Fruit fly (Drosophila melanogaster): ENCODE results near the gene CG31415.

The CG31415 gene

dm6 chr3R:9759360-9760191 is 16.3 kb downstream of the CG31415 start, which contains the start of gene Mpi (continued):
- TF ChIP-seq prd (optimal IDR thresholded peaks at IDR 0.05) (no peak), prd (GFP tag; IDR thresholded peaks at IDR 0.05) (0 out of 3 replicates have a peak, but pooled peaks have one; percentile 15), zen (tag; optimal IDR thresholded peaks at IDR 0.05) (peak; percentile 78), CG15011 (GFP tag; optimal IDR thresholded peaks at IDR 0.05) (no peak), ci (GFP tag; IDR thresholded peaks at IDR 0.05) (peak; percentile 43; the same call in 2 of the 3 replicates), CG15514 (GFP tag; optimal IDR thresholded peaks at IDR 0.05) (peak; percentile 43), Hr78 (GFP tag; optimal IDR thresholded peaks at IDR 0.05) (peak in 1 of 2 experiments; percentile 84), dm (GFP tag; optimal IDR thresholded peaks at IDR 0.05) (no peak), HLH3B (GFP tag; IDR thresholded peaks at IDR 0.05) (no peak), CG13894 (tag; optimal IDR thresholded peaks at IDR 0.05) (no peak), gfzf (GFP tag; optimal IDR thresholded peaks at IDR 0.05) (peak; percentile 39), CG9932 (GFP tag; IDR thresholded peaks at IDR 0.05) (peak; percentile 36), btn (GFP tag; optimal IDR thresholded peaks at IDR 0.05) (no peak), Scr (GFP tag; IDR thresholded peaks at IDR 0.05; ENCODE audit: partially characterized antibody) (peak; percentile 66), CG34376 (GFP tag; optimal IDR thresholded peaks at IDR 0.05) (peak; percentile 56), CG8359 (GFP tag; optimal IDR thresholded peaks at IDR 0.05; ENCODE audit: borderline replicate concordance) (peak; percentile 100), MESR4 (GFP tag; optimal IDR thresholded peaks at IDR 0.05) (peak; percentile 83), mam (GFP tag; optimal IDR thresholded peaks at IDR 0.05) (no peak), Stat92E (GFP tag; optimal IDR thresholded peaks at IDR 0.05) (peak in 1 of 3 experiments; percentile 49), CG6791 (GFP tag; IDR thresholded peaks at IDR 0.05; ENCODE audit: partially characterized antibody) (no peak), CG2875 (GFP tag; optimal IDR thresholded peaks at IDR 0.05) (peak; percentile 14), CG4820 (GFP tag; optimal IDR thresholded peaks at IDR 0.05) (peak; percentile 7), CG9727 (GFP tag; optimal IDR thresholded peaks at IDR 0.05) (peak; percentile 32), chm (GFP tag; IDR thresholded peaks at IDR 0.05) (0 out of 2 replicates have a peak, but pooled peaks have one; percentile 14), CG2202 (tag; optimal IDR thresholded peaks at IDR 0.05) (no peak), Ets97D (GFP tag; optimal IDR thresholded peaks at IDR 0.05) (no peak), CG13296 (GFP tag; optimal IDR thresholded peaks at IDR 0.05) (peak; percentile 29), CG11695 (GFP tag; IDR thresholded peaks at IDR 0.05) (no peak), CG11723 (GFP tag; optimal IDR thresholded peaks at IDR 0.05) (no peak), CG12659 (GFP tag; optimal IDR thresholded peaks at IDR 0.05) (peak; percentile 62), nerfin-1 (tag; optimal IDR thresholded peaks at IDR 0.05) (peak; percentile 8), Hmr (GFP tag; optimal IDR thresholded peaks at IDR 0.05) (no peak), CG30403 (GFP tag; optimal IDR thresholded peaks at IDR 0.05) (peak; percentile 18), CG4424 (GFP tag; optimal IDR thresholded peaks at IDR 0.05) (peak; percentile 27), CG7271 (tag; optimal IDR thresholded peaks at IDR 0.05) (no peak), stwl (tag; optimal IDR thresholded peaks at IDR 0.05) (peak; percentile 41), CG7357 (GFP tag; IDR thresholded peaks at IDR 0.05) (peak; percentile 89), CG13123 (GFP tag; optimal IDR thresholded peaks at IDR 0.05) (no peak), CG34224 (GFP tag; IDR thresholded peaks at IDR 0.05; ENCODE audit: partially characterized antibody) (peak; percentile 42; the same call in 1 of the 3 replicates), CG30020 (tag; optimal IDR thresholded peaks at IDR 0.05) (peak; percentile 70), hbn (GFP tag; IDR thresholded peaks at IDR 0.05; ENCODE audit: partially characterized antibody) (peak; percentile 43; the same call in 1 of the 2 replicates), Dbx (GFP tag; IDR thresholded peaks at IDR 0.05) (0 out of 3 replicates have a peak, but pooled peaks have one; percentile 3), Sox100B (GFP tag; optimal IDR thresholded peaks at IDR 0.05) (no peak), sd (tag; optimal IDR thresholded peaks at IDR 0.05) (no peak), odd (GFP tag; optimal IDR thresholded peaks at IDR 0.05) (no peak), GATAe (GFP tag; conservative IDR thresholded peaks at IDR 0.05) (no peak), CG1647 (GFP tag; optimal IDR thresholded peaks at IDR 0.05) (no peak)
